Worm (Caenorhabditis elegans) whole organism, late embryonic: ENCODE results near the gene F14E5.8.

Experiments used
- C38D4.7 ChIP-seq: fragments of 200-800 bp; sonication (Bioruptor generic); optimal IDR thresholded peaks from 2 replicates; lab custom pipeline; 2018; ENCODE audit warnings: mild to moderate bottlenecking, missing genetic modification characterization, moderate library complexity, missing compliant biosample characterization
- F13H6.1 ChIP-seq: sonication (generic microtip); optimal IDR thresholded peaks from 2 replicates; lab custom pipeline; 2016; ENCODE audit warnings: missing genetic modification characterization, missing compliant biosample characterization
- K09A11.1 ChIP-seq: sonication (generic microtip); optimal IDR thresholded peaks from 2 replicates; lab custom pipeline; 2017; ENCODE audit warnings: antibody characterized with exemption, mild to moderate bottlenecking, missing genetic modification characterization, missing compliant biosample characterization; ENCODE audit not compliant: insufficient read depth
- Y22D7AL.16 ChIP-seq: sonication (generic microtip); optimal IDR thresholded peaks from 2 replicates; lab custom pipeline; 2016; ENCODE audit warnings: missing genetic modification characterization, missing compliant biosample characterization
- ahr-1 ChIP-seq: sonication (generic microtip); optimal IDR thresholded peaks from 2 replicates; lab custom pipeline; 2016; ENCODE audit warnings: missing genetic modification characterization, missing compliant biosample characterization
- ceh-2 ChIP-seq: sonication (generic microtip); optimal IDR thresholded peaks from 2 replicates; lab custom pipeline; 2016; ENCODE audit warnings: missing genotype, missing genetic modification characterization, missing compliant biosample characterization
- ceh-30 ChIP-seq: fragments of 150-350 bp; optimal IDR thresholded peaks from 2 replicates; lab custom pipeline; 2014; ENCODE audit warnings: missing biosample characterization, missing genetic modification characterization
- ceh-31 ChIP-seq: sonication (generic microtip); optimal IDR thresholded peaks from 2 replicates; lab custom pipeline; 2016; ENCODE audit warnings: missing genetic modification characterization, missing compliant biosample characterization
- ceh-45 ChIP-seq: fragments of 200-800 bp; sonication (Bioruptor generic); IDR thresholded peaks from 2 replicates; pipeline ENCODE4 v1.3.6; 2022; ENCODE audit warnings: missing genetic modification reagents, missing genetic modification characterization, missing compliant biosample characterization
- ceh-6 ChIP-seq: fragments of 200-800 bp; sonication (Bioruptor generic); optimal IDR thresholded peaks from 2 replicates; lab custom pipeline; 2018; ENCODE audit warnings: mild to moderate bottlenecking, missing genetic modification characterization, missing compliant biosample characterization
- ceh-9 ChIP-seq: sonication (generic microtip); optimal IDR thresholded peaks from 2 replicates; lab custom pipeline; 2016; ENCODE audit warnings: mild to moderate bottlenecking, missing genetic modification characterization, inconsistent platforms, missing compliant biosample characterization
- che-1 ChIP-seq: sonication (generic microtip); optimal IDR thresholded peaks from 2 replicates; lab custom pipeline; 2016; ENCODE audit warnings: mild to moderate bottlenecking, missing genetic modification characterization, missing compliant biosample characterization
- elt-2 ChIP-seq: sonication (generic microtip); optimal IDR thresholded peaks from 2 replicates; lab custom pipeline; 2016; ENCODE audit warnings: missing genetic modification reagents, missing genetic modification characterization, missing compliant biosample characterization
- elt-4 ChIP-seq: sonication (generic microtip); optimal IDR thresholded peaks from 2 replicates; lab custom pipeline; 2016; ENCODE audit warnings: missing genetic modification characterization, missing compliant biosample characterization
- eyg-1 ChIP-seq: sonication (generic microtip); optimal IDR thresholded peaks from 2 replicates; lab custom pipeline; 2016; ENCODE audit warnings: missing genotype, missing genetic modification characterization, missing compliant biosample characterization
- fax-1 ChIP-seq: sonication (generic microtip); optimal IDR thresholded peaks from 2 replicates; lab custom pipeline; 2016; ENCODE audit warnings: missing genotype, missing genetic modification characterization, missing compliant biosample characterization
- fkh-10 ChIP-seq: fragments of 150-350 bp; optimal IDR thresholded peaks from 2 replicates; lab custom pipeline; 2014; ENCODE audit warnings: missing biosample characterization, missing genetic modification reagents, missing genetic modification characterization
- fkh-6 ChIP-seq: sonication (generic microtip); optimal IDR thresholded peaks from 2 replicates; lab custom pipeline; 2016; ENCODE audit warnings: missing genetic modification characterization, missing compliant biosample characterization
- gmeb-2 ChIP-seq: sonication (generic microtip); optimal IDR thresholded peaks from 2 replicates; lab custom pipeline; 2016; ENCODE audit warnings: missing genetic modification characterization, inconsistent platforms, missing compliant biosample characterization
- hlh-15 ChIP-seq: sonication (generic microtip); optimal IDR thresholded peaks from 2 replicates; lab custom pipeline; 2016; ENCODE audit warnings: missing genetic modification characterization, missing compliant biosample characterization
- lim-6 ChIP-seq: sonication (generic microtip); optimal IDR thresholded peaks from 2 replicates; lab custom pipeline; 2016; ENCODE audit warnings: missing genetic modification characterization, missing compliant biosample characterization
- lin-11 ChIP-seq: fragments of 200-800 bp; sonication (Bioruptor generic); optimal IDR thresholded peaks from 2 replicates; lab custom pipeline; 2018; ENCODE audit warnings: mild to moderate bottlenecking, missing genetic modification characterization, missing compliant biosample characterization
- madf-2 ChIP-seq: sonication (generic microtip); optimal IDR thresholded peaks from 2 replicates; lab custom pipeline; 2017; ENCODE audit warnings: missing genetic modification characterization, missing compliant biosample characterization
- nfya-1 ChIP-seq: sonication (generic microtip); optimal IDR thresholded peaks from 2 replicates; lab custom pipeline; 2017; ENCODE audit warnings: missing genetic modification characterization, mild to moderate bottlenecking, missing compliant biosample characterization, antibody characterized with exemption, moderate library complexity
- npax-4 ChIP-seq: sonication (generic microtip); optimal IDR thresholded peaks from 2 replicates; lab custom pipeline; 2016; ENCODE audit warnings: missing genetic modification characterization, missing compliant biosample characterization
- pag-3 ChIP-seq: sonication (generic microtip); optimal IDR thresholded peaks from 2 replicates; lab custom pipeline; 2016; ENCODE audit warnings: missing compliant biosample characterization, missing genetic modification characterization, borderline replicate concordance
- pat-9 ChIP-seq: fragments of 200-800 bp; sonication (Bioruptor generic); optimal IDR thresholded peaks from 2 replicates; lab custom pipeline; 2018; ENCODE audit warnings: mild to moderate bottlenecking, missing genetic modification characterization, moderate library complexity, missing compliant biosample characterization
- pha-2 ChIP-seq: sonication (generic microtip); optimal IDR thresholded peaks from 2 replicates; lab custom pipeline; 2017; ENCODE audit warnings: mild to moderate bottlenecking, missing genetic modification characterization, missing compliant biosample characterization
- pha-4 ChIP-seq: fragments of 150-350 bp; optimal IDR thresholded peaks from 2 replicates; lab custom pipeline; 2018; ENCODE audit warnings: missing biosample characterization, missing genetic modification reagents, missing genetic modification characterization
- ref-2 ChIP-seq: sonication (generic microtip); optimal IDR thresholded peaks from 2 replicates; lab custom pipeline; 2016; ENCODE audit warnings: missing genetic modification characterization, missing compliant biosample characterization

Gene F14E5.8

DNA sequence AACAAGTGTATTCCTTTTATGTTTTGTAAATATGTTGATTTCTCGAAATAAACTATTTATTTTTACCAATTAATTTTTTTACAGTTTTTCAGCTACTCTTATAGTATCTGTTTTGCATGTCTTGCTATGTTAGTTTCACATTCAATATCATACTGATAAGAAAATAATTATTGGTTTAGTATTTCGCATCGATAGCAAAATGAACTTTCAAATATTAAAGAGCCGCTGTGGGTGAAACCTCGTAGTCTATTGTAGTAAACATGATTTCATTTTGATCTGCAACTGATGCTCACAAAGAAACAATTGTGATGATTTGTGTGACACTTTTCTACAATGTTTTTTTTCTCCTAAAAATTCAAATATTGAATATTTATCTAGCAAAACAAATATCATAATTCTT is 27.7 kb upstream of the F14E5.8 start:
- no peak for TF ChIP-seq hlh-15 (tag; lab: Kevin White, UChicago)
- no peak for TF ChIP-seq fkh-10
- no peak for TF ChIP-seq madf-2 (tag; lab: Kevin White, UChicago)
- no peak for TF ChIP-seq C38D4.7 (GFP tag; lab: Kevin White, UChicago)
- no peak for TF ChIP-seq che-1 (tag; lab: Kevin White, UChicago)
- TF ChIP-seq gmeb-2 (tag; lab: Kevin White, UChicago): no peak
- TF ChIP-seq lim-6 (tag; lab: Kevin White, UChicago): no peak
- TF ChIP-seq Y22D7AL.16 (tag; lab: Kevin White, UChicago): no peak
- TF ChIP-seq lin-11 (tag; lab: Kevin White, UChicago): no peak
- no peak for TF ChIP-seq pat-9 (tag; lab: Kevin White, UChicago)
- no peak for TF ChIP-seq F13H6.1 (tag; lab: Kevin White, UChicago)
- no peak for TF ChIP-seq ceh-30 (tag; lab: Kevin White, UChicago)
- no peak for TF ChIP-seq ahr-1

DNA sequence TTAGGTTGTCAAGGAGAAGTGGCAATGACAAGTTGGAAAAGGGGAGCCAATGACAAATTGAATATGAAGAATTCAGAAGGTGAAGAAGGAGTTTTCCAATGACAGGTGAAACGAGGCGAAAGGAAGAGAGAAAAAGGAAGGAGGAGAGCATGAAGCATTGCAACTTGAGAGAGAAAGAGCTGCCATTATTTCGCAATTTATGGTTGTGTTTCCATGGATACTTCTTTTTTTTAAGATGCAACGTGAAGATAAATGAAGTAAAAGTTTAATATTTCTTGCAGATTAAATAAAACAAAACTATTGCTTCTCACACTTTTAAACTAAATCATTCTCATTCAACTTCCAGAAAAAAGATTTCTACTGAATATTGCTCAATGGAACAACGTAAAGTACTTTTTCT is 25.7 kb upstream of the F14E5.8 start, which contains the start of gene F49E12.8:
Gene F49E12.8, minus strand, starts transcription at position 101 of the 400 bp plus-strand sequence.
- no peak for TF ChIP-seq che-1 (tag; lab: Kevin White, UChicago)
- TF ChIP-seq Y22D7AL.16 (tag; lab: Kevin White, UChicago): no peak
- no peak for TF ChIP-seq lin-11 (tag; lab: Kevin White, UChicago)
- TF ChIP-seq pha-4: no peak

DNA sequence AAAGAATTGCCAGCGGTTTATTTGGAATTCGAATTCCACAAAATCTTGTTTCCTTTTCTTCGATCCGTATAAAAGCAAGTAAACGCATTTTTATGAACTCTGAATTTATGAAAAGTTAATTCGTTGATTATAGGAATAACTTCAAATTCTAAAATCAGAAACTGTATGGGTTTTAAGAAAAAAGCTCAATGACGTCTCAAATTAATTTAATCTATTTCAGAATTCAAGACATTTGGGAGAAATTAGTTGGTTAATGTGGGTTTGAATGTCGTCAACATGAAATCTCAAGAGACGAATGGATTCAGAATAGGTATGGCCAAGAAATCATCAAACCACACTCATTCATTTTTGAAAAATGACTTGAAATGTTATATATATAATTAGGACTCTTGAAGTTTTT is 23.9 kb upstream of the F14E5.8 start, which contains the start of gene F49E12.7:
Gene F49E12.7, minus strand, starts transcription at position 101 of the 400 bp plus-strand sequence.
- no peak for TF ChIP-seq eyg-1
- TF ChIP-seq ceh-31 (tag; lab: Kevin White, UChicago): no peak
- no peak for TF ChIP-seq K09A11.1
- TF ChIP-seq fkh-6 (tag; lab: Kevin White, UChicago): no peak
- no peak for TF ChIP-seq ref-2 (tag; lab: Kevin White, UChicago)
- TF ChIP-seq elt-2 (tag; lab: Kevin White, UChicago): no peak
- TF ChIP-seq lin-11 (tag; lab: Kevin White, UChicago): no peak
- TF ChIP-seq Y22D7AL.16 (tag; lab: Kevin White, UChicago): no peak
- no peak for TF ChIP-seq F13H6.1 (tag; lab: Kevin White, UChicago)
- no peak for TF ChIP-seq C38D4.7 (GFP tag; lab: Kevin White, UChicago)
- no peak for TF ChIP-seq pag-3 (tag; lab: Kevin White, UChicago)
- no peak for TF ChIP-seq ceh-9
- TF ChIP-seq fax-1 (tag; lab: Kevin White, UChicago): no peak

DNA sequence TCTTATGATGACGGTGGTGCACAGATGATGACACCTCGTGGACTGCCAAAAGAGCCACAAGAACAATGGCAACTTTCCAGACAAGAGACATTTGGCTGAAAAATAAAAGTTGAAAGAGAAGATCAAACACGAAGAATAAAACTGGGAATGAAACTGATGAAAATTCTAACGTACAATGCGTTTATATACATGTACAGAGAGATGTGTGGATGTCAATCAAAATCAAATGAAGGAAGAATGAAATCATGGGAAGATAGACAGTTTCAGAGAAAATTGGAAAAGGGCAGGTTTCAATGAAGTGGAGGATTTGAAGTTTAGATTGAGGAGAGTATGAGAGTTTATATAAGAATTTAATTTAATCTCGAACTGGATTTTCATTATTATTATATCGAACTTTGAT is 20.8 kb upstream of the F14E5.8 start, which contains the start of gene dod-23:
Gene dod-23, minus strand, starts transcription at position 101 of the 400 bp plus-strand sequence.
- TF ChIP-seq pha-2 (no peak), ceh-2 (tag; lab: Kevin White, UChicago) (no peak), C38D4.7 (GFP tag; lab: Kevin White, UChicago) (no peak), elt-4 (tag; lab: Kevin White, UChicago) (no peak), nfya-1 (no peak), lin-11 (tag; lab: Kevin White, UChicago) (no peak)

DNA sequence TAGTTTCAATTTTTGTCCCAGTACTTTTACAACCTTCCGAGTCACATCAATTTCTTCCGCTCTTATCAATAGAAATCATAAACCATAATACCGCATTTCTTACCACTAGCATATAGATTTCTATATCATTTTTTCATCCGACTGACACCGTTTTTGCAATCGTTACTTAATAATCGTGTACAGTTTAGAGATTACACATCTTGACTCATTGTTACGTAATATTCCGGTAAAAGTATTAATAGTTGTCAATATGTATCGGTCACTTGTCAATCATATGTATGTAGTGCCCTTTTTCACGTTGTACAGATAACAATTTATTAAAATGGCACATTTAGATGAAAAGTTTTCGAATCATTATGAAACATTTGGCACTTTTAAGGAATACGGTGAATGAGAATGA is 19.9 kb upstream of the F14E5.8 start:
- TF ChIP-seq F13H6.1 (tag; lab: Kevin White, UChicago) (no peak), ceh-30 (tag; lab: Kevin White, UChicago) (no peak), pha-4 (no peak), elt-4 (tag; lab: Kevin White, UChicago) (no peak), npax-4 (tag; lab: Kevin White, UChicago) (no peak), ceh-6 (GFP tag; lab: Kevin White, UChicago) (no peak), ceh-45 (GFP tag; lab: Robert Waterston, UW) (no peak), elt-2 (tag; lab: Kevin White, UChicago) (peak; percentile 41)

DNA sequence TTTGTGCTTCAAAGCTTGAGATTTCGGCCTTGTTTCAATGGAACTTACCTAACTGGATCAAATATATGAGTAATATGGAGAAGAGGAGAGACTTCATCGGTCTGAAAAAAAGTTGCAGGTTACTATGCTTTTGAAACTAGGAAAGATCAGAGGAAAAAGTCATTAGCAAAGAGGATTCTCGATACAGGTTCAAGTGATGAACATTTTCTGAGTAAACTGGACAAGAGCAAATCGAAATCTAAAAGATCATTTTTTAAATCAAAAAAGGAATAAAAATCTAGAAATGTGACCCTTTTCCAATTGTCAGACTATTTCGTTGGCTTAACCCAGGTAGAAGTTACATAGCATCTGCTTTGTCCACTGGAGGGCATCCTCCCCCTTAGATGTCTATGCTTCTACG is 15.2 kb upstream of the F14E5.8 start, which contains the start of gene skpo-1:
Gene skpo-1, minus strand, starts transcription at position 101 of the 400 bp plus-strand sequence.
- TF ChIP-seq ceh-6 (GFP tag; lab: Kevin White, UChicago): no peak
- TF ChIP-seq, all 69 proteins: peak for 0
